Fruit fly (Drosophila melanogaster): ENCODE data around the gene Ttc1.
A peak's percentile ranks its signal among the peaks of the same experiment; 100 is the strongest.

DNA sequence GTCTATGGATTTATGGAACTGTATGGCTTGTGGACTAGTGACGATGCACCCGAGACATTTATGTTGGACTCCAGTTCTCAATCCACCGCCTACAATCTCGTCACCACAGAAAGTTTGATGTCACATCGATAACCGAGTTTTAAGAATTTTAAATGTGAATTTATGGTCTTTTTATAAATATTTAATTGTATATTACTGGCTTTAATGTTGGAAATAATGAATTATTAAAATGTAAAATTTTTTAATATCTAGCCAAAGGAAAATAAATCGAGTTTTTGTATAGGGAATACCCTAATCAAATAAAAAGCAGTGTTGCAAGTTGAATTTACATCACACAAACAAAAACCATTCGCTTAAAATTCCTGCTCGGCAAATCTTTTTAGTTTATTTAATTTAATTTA, 10.1 kb downstream of the Ttc1 start, which contains the start of gene Fntb:
- TF ChIP-seq CG15269 (tag; optimal IDR thresholded peaks at IDR 0.05) (no peak), CG2712 (tag; optimal IDR thresholded peaks at IDR 0.05) (peak; percentile 81), CG8944 (GFP tag; optimal IDR thresholded peaks at IDR 0.05) (no peak)

Measured in whole organism, embryonic.